Worm (Caenorhabditis elegans): ENCODE results near the gene glb-10.

glb-10 gene

DNA sequence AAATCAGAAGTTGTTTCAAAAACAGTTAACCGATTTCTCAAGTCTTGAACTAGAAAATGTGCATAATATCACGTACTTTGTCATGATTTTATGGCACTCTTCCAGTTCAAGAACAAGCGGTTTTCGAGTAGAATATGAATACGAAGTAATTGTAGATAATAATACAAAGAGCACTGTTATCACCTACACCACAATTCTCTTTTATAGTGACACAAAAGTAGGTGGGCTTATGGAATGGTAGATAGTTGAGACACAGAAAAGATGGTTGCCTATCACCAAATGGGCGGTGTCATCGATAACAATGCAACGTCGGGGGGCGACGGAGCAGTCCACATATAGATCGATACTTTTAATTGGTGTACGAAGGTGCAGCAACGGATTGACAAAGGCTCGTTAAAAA lies 19.6 kb upstream of the glb-10 start:
- TF ChIP-seq ceh-2 (tag; optimal IDR thresholded peaks at IDR 0.05), result no peak
- TF ChIP-seq elt-2 (tag; optimal IDR thresholded peaks at IDR 0.05), result peak; percentile 97

DNA sequence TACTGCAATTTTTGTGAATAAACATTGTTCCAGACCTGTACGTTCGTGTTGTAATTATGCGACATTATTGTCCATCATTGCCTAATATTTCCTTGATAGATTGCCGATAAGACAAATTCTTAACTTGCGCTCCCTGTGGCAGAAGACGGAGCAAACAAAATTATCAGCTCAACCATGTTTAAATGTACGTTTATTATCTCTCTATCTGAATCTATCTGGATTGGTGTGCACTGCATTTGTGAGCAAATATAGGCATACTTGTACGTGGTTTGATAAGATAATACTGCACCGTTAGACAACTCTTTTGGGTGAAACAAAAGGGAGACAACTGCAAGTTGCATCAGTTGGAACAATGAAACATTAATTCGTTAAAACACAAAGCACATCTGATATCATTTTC lies 18.2 kb upstream of the glb-10 start:
- no peak for TF ChIP-seq unc-42 (tag; optimal IDR thresholded peaks at IDR 0.05)
- no peak for TF ChIP-seq ceh-24 (tag; optimal IDR thresholded peaks at IDR 0.05)
- TF ChIP-seq sox-2 (GFP tag; IDR thresholded peaks at IDR 0.05), result no peak
- TF ChIP-seq dve-1 (tag; optimal IDR thresholded peaks at IDR 0.05), result peak; percentile 37
- TF ChIP-seq lim-6 (tag; optimal IDR thresholded peaks at IDR 0.05), result no peak
- TF ChIP-seq ceh-9 (tag; optimal IDR thresholded peaks at IDR 0.05), result no peak
- peak; percentile 97 for TF ChIP-seq elt-2 (tag; optimal IDR thresholded peaks at IDR 0.05)
- TF ChIP-seq hlh-13 (GFP tag; optimal IDR thresholded peaks at IDR 0.05), result no peak
- peak; percentile 58 for TF ChIP-seq pqm-1 (tag; optimal IDR thresholded peaks at IDR 0.05)
- TF ChIP-seq lin-11 (tag; optimal IDR thresholded peaks at IDR 0.05), result no peak

DNA sequence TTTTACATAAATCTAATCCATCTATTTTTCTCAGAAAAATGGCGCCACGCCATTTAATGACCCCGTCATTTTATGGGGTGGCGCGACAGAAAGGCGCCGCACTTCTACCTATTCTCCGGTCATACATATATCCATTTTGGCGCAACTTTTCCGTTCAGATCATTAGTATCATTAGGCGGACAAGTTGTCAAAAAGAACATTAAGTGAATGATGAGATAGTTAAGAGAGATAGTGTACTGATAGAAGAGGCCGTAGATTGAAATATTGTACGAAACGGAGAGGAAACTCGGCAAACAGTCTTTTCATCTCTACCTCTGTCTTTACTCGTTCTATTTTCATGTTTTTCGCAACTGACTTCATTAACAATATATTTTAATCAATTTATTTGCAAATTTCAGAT lies 15.0 kb upstream of the glb-10 start, which contains the start of gene sma-6:
Gene sma-6, plus strand, starts transcription at position 399 of the 400 bp plus-strand sequence.
- TF ChIP-seq ceh-14 (tag; optimal IDR thresholded peaks at IDR 0.05) (no peak), odd-2 (tag; optimal IDR thresholded peaks at IDR 0.05) (no peak), rnt-1 (tag; optimal IDR thresholded peaks at IDR 0.05) (no peak), pros-1 (tag; optimal IDR thresholded peaks at IDR 0.05) (no peak), hlh-15 (tag; optimal IDR thresholded peaks at IDR 0.05) (no peak), C38D4.7 (GFP tag; optimal IDR thresholded peaks at IDR 0.05) (no peak), fax-1 (tag; optimal IDR thresholded peaks at IDR 0.05) (no peak), ceh-2 (tag; optimal IDR thresholded peaks at IDR 0.05) (no peak), T23F11.4 (GFP tag; optimal IDR thresholded peaks at IDR 0.05) (no peak), ceh-19 (GFP tag; optimal IDR thresholded peaks at IDR 0.05) (no peak), ttx-3 (tag; optimal IDR thresholded peaks at IDR 0.05) (no peak), ref-2 (tag; optimal IDR thresholded peaks at IDR 0.05) (no peak), F13H6.1 (tag; optimal IDR thresholded peaks at IDR 0.05) (no peak), lim-6 (tag; optimal IDR thresholded peaks at IDR 0.05) (no peak), pag-3 (tag; optimal IDR thresholded peaks at IDR 0.05; ENCODE audit: borderline replicate concordance) (no peak)

DNA sequence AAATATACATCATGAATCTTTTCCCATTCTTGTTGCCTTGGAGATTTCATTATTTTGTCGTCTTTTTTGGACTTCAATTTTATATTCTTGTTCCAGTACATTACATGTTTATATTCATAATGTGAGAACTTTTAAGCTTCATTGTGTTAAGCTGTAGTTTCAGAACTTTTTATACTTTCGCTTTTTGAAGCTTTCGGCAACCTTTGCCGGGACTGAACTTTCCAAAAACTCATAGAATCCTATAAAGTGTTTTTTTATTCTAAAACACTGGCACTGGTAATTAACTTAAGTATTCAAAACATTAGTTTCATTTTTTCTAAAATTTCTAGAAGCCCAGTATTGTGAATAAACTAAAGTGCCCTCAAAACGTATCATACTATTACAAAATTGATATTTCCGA lies 13.9 kb upstream of the glb-10 start, which contains the start of gene C32D5.4:
Gene C32D5.4, minus strand, starts transcription at position 101 of the 400 bp plus-strand sequence.
- TF ChIP-seq mec-3 (tag; optimal IDR thresholded peaks at IDR 0.05; ENCODE audit: borderline replicate concordance), result no peak
- TF ChIP-seq npax-4 (tag; optimal IDR thresholded peaks at IDR 0.05), result no peak
- no peak for TF ChIP-seq nhr-11 (tag; optimal IDR thresholded peaks at IDR 0.05)
- TF ChIP-seq ceh-22 (tag; optimal IDR thresholded peaks at IDR 0.05), result no peak
- TF ChIP-seq fkh-10 (GFP tag; optimal IDR thresholded peaks at IDR 0.05), result no peak
- TF ChIP-seq ttx-3 (tag; optimal IDR thresholded peaks at IDR 0.05), result no peak
- no peak for TF ChIP-seq ref-2 (tag; optimal IDR thresholded peaks at IDR 0.05)
- no peak for TF ChIP-seq lin-11 (tag; optimal IDR thresholded peaks at IDR 0.05)
- TF ChIP-seq nhr-232 (tag; optimal IDR thresholded peaks at IDR 0.05), result no peak
- TF ChIP-seq ceh-6 (GFP tag; optimal IDR thresholded peaks at IDR 0.05), result no peak
- TF ChIP-seq ceh-14 (tag; optimal IDR thresholded peaks at IDR 0.05), result no peak
- TF ChIP-seq elt-2 (tag; optimal IDR thresholded peaks at IDR 0.05), result no peak

DNA sequence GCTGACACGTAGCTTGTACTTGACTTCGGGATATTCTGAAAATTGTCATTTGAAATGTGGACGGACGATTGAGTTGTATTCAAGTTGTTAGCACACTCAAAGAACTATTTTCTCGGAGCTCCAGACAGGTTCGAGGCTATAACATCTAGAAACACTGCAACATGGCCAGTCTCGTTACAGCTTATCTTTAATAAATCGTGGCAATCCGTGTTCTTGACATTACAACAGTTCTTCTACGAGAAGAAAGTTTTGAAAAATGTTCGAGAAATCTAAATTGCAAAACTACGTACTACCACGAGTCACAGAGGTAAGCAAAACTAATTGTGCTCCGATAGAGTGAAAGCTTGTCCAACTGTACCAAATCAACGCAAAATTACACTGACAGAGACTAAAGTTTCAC lies 13.0 kb upstream of the glb-10 start:
- TF ChIP-seq rnt-1 (tag; optimal IDR thresholded peaks at IDR 0.05), result no peak
- TF ChIP-seq syd-9 (tag; optimal IDR thresholded peaks at IDR 0.05), result no peak
- TF ChIP-seq ceh-2 (tag; optimal IDR thresholded peaks at IDR 0.05), result no peak
- TF ChIP-seq tbx-7 (tag; optimal IDR thresholded peaks at IDR 0.05), result no peak
- no peak for TF ChIP-seq ttx-3 (tag; optimal IDR thresholded peaks at IDR 0.05)
- TF ChIP-seq hlh-15 (tag; optimal IDR thresholded peaks at IDR 0.05), result no peak
- TF ChIP-seq ets-4 (tag; optimal IDR thresholded peaks at IDR 0.05), result no peak
- no peak for TF ChIP-seq T23F11.4 (GFP tag; optimal IDR thresholded peaks at IDR 0.05)

Data from whole organism, late embryonic.